Fruit fly (Drosophila melanogaster) whole organism, pupa: ENCODE measurements around the gene mRpL55.

Experiments used
- CG13204 ChIP-seq: fragments of 200-800 bp; sonication (Bioruptor generic); optimal IDR thresholded peaks from 2 replicates; lab custom pipeline; 2018; ENCODE audit warnings: missing biosample characterization, mild to moderate bottlenecking, missing genetic modification characterization, moderate library complexity
- CG14655 ChIP-seq: fragments of 200-800 bp; sonication (Bioruptor generic); optimal IDR thresholded peaks from 3 replicates; lab custom pipeline; 2017; ENCODE audit warnings: mild to moderate bottlenecking, missing biosample characterization, missing genetic modification reagents, missing genetic modification characterization
- CG4496 ChIP-seq: fragments of 200-800 bp; sonication (Bioruptor generic); IDR thresholded peaks from 3 replicates; pipeline ENCODE4 v1.3.6; 2022; ENCODE audit warnings: missing biosample characterization, missing genetic modification characterization

DNA sequence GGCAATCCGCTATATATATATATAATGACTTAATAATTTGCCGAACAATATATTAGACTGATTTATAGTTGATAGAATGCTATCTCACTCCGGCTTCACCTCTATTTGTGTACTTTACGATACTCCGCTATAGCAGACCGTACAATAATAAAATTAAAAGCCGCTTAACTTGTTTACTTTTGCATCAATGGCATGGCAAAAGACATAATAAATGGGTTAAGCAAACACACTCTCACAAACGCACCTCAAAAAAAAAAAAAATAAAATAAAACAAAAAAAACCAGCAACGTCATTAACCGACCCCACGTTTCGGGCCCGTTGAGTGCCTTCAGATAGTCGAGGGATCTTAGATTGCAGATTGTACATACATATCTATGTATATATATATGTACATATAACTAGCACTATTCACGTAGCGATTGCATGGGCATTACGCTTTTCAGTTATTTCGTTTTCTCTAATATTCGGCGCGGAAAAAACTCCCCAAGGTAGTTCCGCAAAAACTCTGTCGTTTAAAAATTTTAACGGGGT lies 26.8 kb downstream of the mRpL55 start:
- TF ChIP-seq CG13204 (GFP tag; lab: Kevin White, UChicago) (no peak), CG14655 (GFP tag; lab: Kevin White, UChicago) (no peak), CG4496 (GFP tag; lab: Robert Waterston, UW) (no peak)
